Worm (Caenorhabditis elegans): ENCODE results near the gene srbc-82.

DNA sequence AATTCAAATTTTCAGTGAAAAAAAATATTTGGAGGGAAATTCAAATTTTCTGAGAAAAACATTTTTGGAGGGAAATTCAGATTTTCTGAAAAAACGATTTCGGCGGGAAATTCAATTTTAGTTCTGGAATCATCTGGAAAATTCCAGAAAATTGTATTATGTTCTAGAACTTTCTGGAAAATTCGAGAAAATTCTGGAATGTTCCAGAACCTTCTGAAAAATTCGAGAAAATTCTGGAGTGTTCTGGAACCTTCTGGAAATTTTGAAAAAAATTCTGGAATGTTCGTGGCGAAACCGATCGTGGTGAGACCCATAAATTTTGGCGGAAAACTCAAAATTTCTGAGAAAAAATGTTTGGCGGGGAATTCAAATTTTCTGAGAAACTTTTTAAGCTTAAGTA, 21.8 kb downstream of the srbc-82 start:
- TF ChIP-seq klf-2 (GFP tag; conservative IDR thresholded peaks at IDR 0.05) (no peak), ref-1 (GFP tag; conservative IDR thresholded peaks at IDR 0.05) (no peak), flt-1 (GFP tag; IDR thresholded peaks at IDR 0.05) (no peak), med-1 (GFP tag; optimal IDR thresholded peaks at IDR 0.05; ENCODE audit: insufficient read depth) (no peak), T22C8.4 (GFP tag; IDR thresholded peaks at IDR 0.05) (no peak), ztf-29 (GFP tag; IDR thresholded peaks at IDR 0.05) (no peak)
